Worm (Caenorhabditis elegans) whole organism, L3 larva: ENCODE results near the gene cyn-1.

Source experiments
- ama-1 ChIP-seq: fragments of 150-350 bp; optimal IDR thresholded peaks from 2 replicates; lab custom pipeline; 2018
- ceh-16 ChIP-seq: sonication (generic microtip); optimal IDR thresholded peaks from 2 replicates; lab custom pipeline; 2017; ENCODE audit warnings: missing biosample characterization, missing genetic modification characterization
- pqm-1 ChIP-seq: fragments of 150-350 bp; optimal IDR thresholded peaks from 2 replicates; lab custom pipeline; 2017; ENCODE audit warnings: missing biosample characterization, missing genetic modification characterization, inconsistent platforms
- unc-62 ChIP-seq: fragments of 150-350 bp; sonication (generic microtip); optimal IDR thresholded peaks from 4 replicates; lab custom pipeline; 2014; ENCODE audit warnings: missing biosample characterization, missing genetic modification reagents, missing genetic modification characterization

DNA sequence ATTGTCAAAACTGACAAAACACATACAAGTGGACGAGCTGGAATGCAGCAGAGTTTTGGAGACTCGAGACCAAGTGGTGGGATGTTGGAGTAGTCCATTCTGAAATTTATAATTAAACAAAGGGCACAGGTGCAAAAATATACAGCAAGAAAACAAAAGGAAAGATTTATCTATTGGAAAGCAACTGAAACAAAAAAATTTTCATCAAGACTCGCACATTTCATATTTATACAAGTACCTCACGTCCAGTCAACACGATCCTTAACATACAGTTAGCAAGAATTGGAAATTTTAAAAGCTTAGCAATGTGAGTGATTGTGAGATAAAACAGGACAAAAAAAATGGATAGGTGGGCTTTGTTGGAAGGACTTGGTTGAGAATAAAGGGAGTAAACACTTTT, 41.6 kb upstream of the cyn-1 start, which contains the start of gene F47B8.1:
- no peak for TF ChIP-seq ceh-16 (tag; lab: Kevin White, UChicago)
- no peak for TF ChIP-seq pqm-1
- TF ChIP-seq unc-62, result no peak
- TF ChIP-seq ama-1 (lab: Kevin White, UChicago), result no peak
